Fruit fly (Drosophila melanogaster) whole organism, adult: ENCODE measurements around the gene Svip.
A peak's percentile ranks its signal among the peaks of the same experiment; 100 is the strongest.

Experiments
- CG11617 ChIP-seq: fragments of 200-800 bp; sonication (Bioruptor generic); optimal IDR thresholded peaks from 2 replicates; lab custom pipeline; 2017; ENCODE audit warnings: mild to moderate bottlenecking, missing biosample characterization, missing genetic modification reagents, missing genetic modification characterization
- CG12768 ChIP-seq: fragments of 200-800 bp; sonication (Bioruptor generic); optimal IDR thresholded peaks from 2 replicates; lab custom pipeline; 2017; ENCODE audit warnings: missing biosample characterization, missing genetic modification characterization, mild to moderate bottlenecking, moderate library complexity, missing genetic modification reagents
- CG14711 ChIP-seq: fragments of 200-800 bp; sonication (Bioruptor generic); optimal IDR thresholded peaks from 2 replicates; lab custom pipeline; 2018; ENCODE audit warnings: missing biosample characterization, mild to moderate bottlenecking, missing genetic modification characterization, moderate library complexity
- CG33017 ChIP-seq: fragments of 200-800 bp; sonication (Bioruptor generic); optimal IDR thresholded peaks from 2 replicates; lab custom pipeline; 2018; ENCODE audit warnings: missing biosample characterization, mild to moderate bottlenecking, missing genetic modification characterization, moderate library complexity
- CG5204 ChIP-seq: fragments of 200-800 bp; sonication (Bioruptor generic); optimal IDR thresholded peaks from 2 replicates; lab custom pipeline; 2016; ENCODE audit warnings: missing biosample characterization, missing genetic modification characterization
- CG7045 ChIP-seq: fragments of 200-800 bp; sonication (Bioruptor generic); optimal IDR thresholded peaks from 2 replicates; lab custom pipeline; 2017; ENCODE audit warnings: missing biosample characterization, mild to moderate bottlenecking, missing genetic modification characterization
- CG7101 ChIP-seq: fragments of 200-800 bp; sonication (Bioruptor generic); optimal IDR thresholded peaks from 2 replicates; lab custom pipeline; 2018; ENCODE audit warnings: missing biosample characterization, mild to moderate bottlenecking, missing genetic modification characterization, moderate library complexity
- Crg-1 ChIP-seq: fragments of 200-800 bp; sonication (Bioruptor generic); optimal IDR thresholded peaks from 2 replicates; lab custom pipeline; 2016; ENCODE audit warnings: missing biosample characterization, missing genetic modification characterization
- Hr96 ChIP-seq: fragments of 200-800 bp; sonication (Bioruptor generic); optimal IDR thresholded peaks from 2 replicates; lab custom pipeline; 2016; ENCODE audit warnings: missing biosample characterization, missing genetic modification characterization
- Mnt ChIP-seq: fragments of 200-800 bp; sonication (Bioruptor generic); optimal IDR thresholded peaks from 2 replicates; lab custom pipeline; 2016; ENCODE audit warnings: missing biosample characterization, mild to moderate bottlenecking, missing genetic modification characterization
- bab1 ChIP-seq: fragments of 200-800 bp; sonication (Bioruptor generic); optimal IDR thresholded peaks from 3 replicates; lab custom pipeline; 2019; ENCODE audit warnings: missing biosample characterization, mild to moderate bottlenecking, missing genetic modification characterization, moderate library complexity
- kay ChIP-seq: fragments of 200-800 bp; sonication (Bioruptor generic); peaks from one replicate; lab custom pipeline; 2016; ENCODE audit warnings: missing biosample characterization, missing genetic modification characterization, borderline replicate concordance
- ovo ChIP-seq: fragments of 200-800 bp; sonication (Bioruptor generic); optimal IDR thresholded peaks from 2 replicates; lab custom pipeline; 2016; ENCODE audit warnings: missing biosample characterization, missing genetic modification characterization
- pad ChIP-seq: fragments of 200-800 bp; sonication (Bioruptor generic); optimal IDR thresholded peaks from 3 replicates; lab custom pipeline; 2017; ENCODE audit warnings: missing biosample characterization, missing genetic modification characterization, mild to moderate bottlenecking, moderate library complexity, missing genetic modification reagents
- tj ChIP-seq: fragments of 200-800 bp; sonication (Bioruptor generic); optimal IDR thresholded peaks from 3 replicates; lab custom pipeline; 2017; ENCODE audit warnings: missing biosample characterization, mild to moderate bottlenecking, missing genetic modification characterization, moderate library complexity

Gene Svip

DNA sequence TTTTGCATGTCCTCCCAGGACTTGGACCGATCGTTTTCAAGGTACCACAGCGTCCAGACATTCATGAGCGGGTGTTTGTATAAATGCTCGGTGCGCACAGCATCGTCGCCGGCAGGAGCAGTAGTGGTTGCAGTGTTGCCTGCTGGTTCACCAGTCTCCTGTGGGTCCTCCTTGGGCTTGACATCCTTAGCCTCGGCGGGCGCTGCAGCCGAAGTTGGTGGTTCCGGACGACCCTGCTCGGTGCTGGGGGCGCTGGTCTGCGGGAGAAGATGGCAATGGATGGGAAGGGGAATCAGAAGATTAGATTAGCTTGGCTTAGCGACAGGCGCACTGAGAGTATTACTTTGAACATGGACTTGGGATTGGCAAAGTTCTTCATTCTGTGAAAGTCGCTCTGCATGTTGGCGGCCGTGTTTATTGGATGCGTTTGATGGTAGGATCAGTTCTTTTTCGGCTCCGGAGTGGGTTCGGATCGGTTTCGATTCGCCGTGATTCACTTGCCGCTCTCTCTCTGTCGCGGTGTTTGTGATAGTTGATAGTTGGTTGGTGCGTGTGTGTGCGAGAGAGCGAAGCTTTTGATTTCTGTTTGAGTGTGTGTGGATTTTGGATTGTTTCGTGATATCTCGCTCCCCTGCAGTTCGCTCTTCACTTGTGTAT lies 42.0 kb downstream of the Svip start:
- TF ChIP-seq CG12768 (GFP tag; lab: Kevin White, UChicago) (no peak), Mnt (GFP tag; lab: Kevin White, UChicago) (no peak), CG7045 (GFP tag; lab: Kevin White, UChicago) (no peak)

DNA sequence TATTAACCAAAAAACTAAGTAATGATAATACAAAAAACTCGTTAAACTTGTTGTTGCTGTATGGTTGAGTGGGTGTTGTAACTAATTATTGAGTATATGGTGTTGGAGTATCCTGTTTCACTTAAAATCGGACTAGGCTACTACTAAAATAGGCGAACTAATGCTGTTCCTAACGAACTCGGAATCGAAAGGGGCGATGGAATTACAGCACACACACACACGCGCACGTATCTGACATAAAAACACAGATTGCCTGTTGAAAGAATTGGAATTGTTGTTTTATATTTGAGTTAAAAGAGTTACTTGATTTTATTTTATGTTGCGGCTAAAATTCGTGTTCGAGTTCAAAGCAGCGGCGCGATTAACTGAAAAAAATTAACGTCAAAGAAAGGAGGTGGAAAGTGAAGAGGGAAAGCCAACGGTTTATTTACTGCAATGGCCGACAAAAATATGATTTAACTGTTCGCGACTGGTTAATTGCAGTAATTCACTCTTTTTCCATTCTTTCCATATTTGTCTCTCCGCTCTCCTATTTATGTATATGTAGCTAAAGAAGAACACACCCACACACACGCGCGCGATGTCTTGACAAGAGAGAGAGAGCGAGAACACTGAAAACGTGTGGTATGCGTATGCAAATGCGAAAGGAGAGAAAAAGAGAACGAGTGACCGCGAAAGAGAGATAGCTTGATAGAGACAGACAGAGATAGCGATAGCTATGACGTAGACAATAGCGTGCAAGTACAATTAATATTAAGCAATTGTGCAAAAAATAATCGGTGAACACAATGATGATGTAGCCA lies 42.8 kb downstream of the Svip start:
- TF ChIP-seq pad (GFP tag; lab: Kevin White, UChicago): peak; percentile 87
- TF ChIP-seq ovo (GFP tag; lab: Kevin White, UChicago): peak; percentile 93
- TF ChIP-seq tj: peak; percentile 74
- no peak for TF ChIP-seq CG5204 (GFP tag; lab: Kevin White, UChicago)
- TF ChIP-seq CG12768 (GFP tag; lab: Kevin White, UChicago): peak; percentile 13
- TF ChIP-seq Crg-1 (GFP tag; lab: Kevin White, UChicago): no peak
- TF ChIP-seq kay (GFP tag; lab: Kevin White, UChicago): peak; percentile 96
- TF ChIP-seq CG33017 (tag; lab: Kevin White, UChicago): no peak
- no peak for TF ChIP-seq CG11617 (GFP tag; lab: Kevin White, UChicago)

DNA sequence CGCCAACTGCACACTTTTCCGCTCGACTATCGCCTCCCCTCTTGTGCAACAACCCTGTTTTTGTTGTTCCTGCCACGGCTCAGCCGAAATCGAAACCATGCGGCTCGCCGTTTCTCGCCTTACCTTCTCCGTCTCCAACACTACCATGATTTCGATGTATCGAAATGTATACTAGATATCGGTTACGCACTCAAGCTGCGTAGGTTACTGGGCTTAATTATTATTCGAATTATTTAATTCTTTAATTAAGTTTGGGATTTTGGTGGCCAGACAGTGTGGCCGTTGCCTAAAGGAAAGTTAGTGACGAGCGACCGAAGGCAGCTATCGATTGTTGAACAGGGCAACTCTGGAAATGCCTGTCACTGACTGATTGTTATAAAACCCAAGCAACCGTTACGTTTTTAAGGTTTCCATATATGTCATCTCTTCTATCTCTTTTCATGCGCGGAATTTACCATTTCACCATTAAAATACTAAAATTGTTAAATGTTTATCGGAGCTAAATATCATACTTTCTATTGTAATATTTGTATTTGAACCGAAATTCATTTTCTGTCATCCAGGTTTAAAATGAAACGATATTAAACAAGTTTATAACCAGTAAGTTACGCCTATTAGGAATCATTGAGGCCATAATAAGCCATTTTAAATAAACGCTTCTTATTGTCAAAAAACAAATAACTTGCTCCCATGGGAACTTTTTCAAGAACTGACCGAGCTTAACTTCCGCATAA lies 43.5 kb downstream of the Svip start, which contains the start of gene eIF4E1:
Gene eIF4E1, minus strand, starts transcription at position 304 of the 734 bp plus-strand sequence.
- TF ChIP-seq kay (GFP tag; lab: Kevin White, UChicago): peak; percentile 38
- peak; percentile 9 for TF ChIP-seq bab1
- TF ChIP-seq Hr96 (GFP tag; lab: Kevin White, UChicago): no peak
- TF ChIP-seq tj: peak; percentile 38
- TF ChIP-seq CG7101 (tag; lab: Kevin White, UChicago): no peak
- no peak for TF ChIP-seq CG12768 (GFP tag; lab: Kevin White, UChicago)
- TF ChIP-seq Mnt (GFP tag; lab: Kevin White, UChicago): peak; percentile 78
- no peak for TF ChIP-seq pad (GFP tag; lab: Kevin White, UChicago)
- peak; percentile 87 for TF ChIP-seq CG14711 (tag; lab: Kevin White, UChicago)

DNA sequence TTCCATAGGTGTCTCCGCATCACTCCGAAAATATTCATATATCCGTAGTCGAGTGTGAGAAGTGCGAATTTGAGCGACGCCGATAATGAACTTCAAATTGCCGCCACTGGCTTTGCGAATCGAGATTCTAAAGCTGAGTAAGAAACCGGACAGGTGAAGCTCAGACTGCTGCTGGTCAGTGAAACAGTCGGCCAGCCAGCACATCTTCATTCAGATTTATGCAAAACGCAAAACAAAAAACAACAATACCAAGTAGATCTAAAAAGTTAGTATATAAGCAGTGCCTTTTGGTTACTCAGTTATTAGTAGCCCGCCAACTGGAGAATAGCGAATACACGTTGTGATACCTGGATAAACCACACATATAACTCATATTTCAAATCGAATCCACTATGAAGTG lies 45.7 kb downstream of the Svip start, which contains the start of gene Cpr67B:
Gene Cpr67B, plus strand, starts transcription at position 301 of the 400 bp plus-strand sequence.
- TF ChIP-seq bab1 (no peak), CG12768 (GFP tag; lab: Kevin White, UChicago) (no peak)
